Fruit fly (Drosophila melanogaster) whole organism, embryonic: ENCODE measurements around the gene Bem46.

Experiments used
- CG6813 ChIP-seq: fragments of 200-800 bp; sonication (Bioruptor generic); optimal IDR thresholded peaks from 2 replicates; lab custom pipeline; 2017; ENCODE audit warnings: missing biosample characterization, missing genetic modification characterization, mild to moderate bottlenecking, moderate library complexity, missing genetic modification reagents
- cas ChIP-seq: fragments of 200-800 bp; sonication (Bioruptor generic); IDR thresholded peaks from 2 replicates; pipeline ENCODE4 v1.3.6; 2022; ENCODE audit warnings: missing biosample characterization, missing genetic modification characterization
- ttk ChIP-seq: fragments of 200-800 bp; sonication (Bioruptor generic); IDR thresholded peaks from 2 replicates; pipeline ENCODE4 v2.1.2; 2022; ENCODE audit warnings: missing biosample characterization, missing genetic modification characterization

dm6 chr2L:2939698-2940097 is 48.2 kb upstream of the Bem46 start:
- TF ChIP-seq cas (GFP tag; lab: Robert Waterston, UW): no peak
- TF ChIP-seq ttk (GFP tag; lab: Robert Waterston, UW): no peak
- no peak for TF ChIP-seq CG6813 (GFP tag; lab: Kevin White, UChicago)
